Fruit fly (Drosophila melanogaster) whole organism, pupa: ENCODE measurements around the gene Smvt.

Source experiments
- CG12605 ChIP-seq: fragments of 200-800 bp; sonication (Bioruptor generic); IDR thresholded peaks from 2 replicates; pipeline ENCODE4 v1.3.6; 2022; ENCODE audit warnings: missing biosample characterization, missing genetic modification characterization
- CG13204 ChIP-seq: fragments of 200-800 bp; sonication (Bioruptor generic); optimal IDR thresholded peaks from 2 replicates; lab custom pipeline; 2018; ENCODE audit warnings: missing biosample characterization, mild to moderate bottlenecking, missing genetic modification characterization, moderate library complexity
- CG15710 ChIP-seq: fragments of 200-800 bp; sonication (Bioruptor generic); optimal IDR thresholded peaks from 2 replicates; lab custom pipeline; 2018; ENCODE audit warnings: missing biosample characterization, mild to moderate bottlenecking, missing genetic modification characterization, moderate library complexity
- CG17806 ChIP-seq: fragments of 200-800 bp; sonication (Bioruptor generic); optimal IDR thresholded peaks from 2 replicates; lab custom pipeline; 2018; ENCODE audit warnings: missing biosample characterization, mild to moderate bottlenecking, missing genetic modification characterization, moderate library complexity
- CG32121 ChIP-seq: fragments of 200-800 bp; sonication (Bioruptor generic); IDR thresholded peaks from 2 replicates; pipeline ENCODE4 v1.3.6; 2022; ENCODE audit warnings: missing biosample characterization, missing genetic modification characterization
- CG34367 ChIP-seq: fragments of 200-800 bp; sonication (Bioruptor generic); optimal IDR thresholded peaks from 2 replicates; lab custom pipeline; 2018; ENCODE audit warnings: missing biosample characterization, mild to moderate bottlenecking, missing genetic modification characterization
- CG4496 ChIP-seq: fragments of 200-800 bp; sonication (Bioruptor generic); IDR thresholded peaks from 3 replicates; pipeline ENCODE4 v1.3.6; 2022; ENCODE audit warnings: missing biosample characterization, missing genetic modification characterization
- CG8159 ChIP-seq: fragments of 200-800 bp; sonication (Bioruptor generic); optimal IDR thresholded peaks from 3 replicates; lab custom pipeline; 2018; ENCODE audit warnings: missing biosample characterization, mild to moderate bottlenecking, missing genetic modification characterization, moderate library complexity
- CG8301 ChIP-seq: fragments of 200-800 bp; sonication (Bioruptor generic); optimal IDR thresholded peaks from 2 replicates; lab custom pipeline; 2018; ENCODE audit warnings: missing biosample characterization, mild to moderate bottlenecking, missing genetic modification characterization
- CG9948 ChIP-seq: fragments of 200-800 bp; sonication (Bioruptor generic); optimal IDR thresholded peaks from 2 replicates; lab custom pipeline; 2018; ENCODE audit warnings: missing biosample characterization, mild to moderate bottlenecking, missing genetic modification characterization, moderate library complexity
- EcR ChIP-seq: fragments of 200-800 bp; sonication (Bioruptor generic); optimal IDR thresholded peaks from 3 replicates; lab custom pipeline; 2019; ENCODE audit warnings: missing biosample characterization, missing genetic modification characterization, mild to moderate bottlenecking, moderate library complexity, missing genetic modification reagents
- Ets98B ChIP-seq: fragments of 200-800 bp; sonication (Bioruptor generic); IDR thresholded peaks from 2 replicates; pipeline ENCODE4 v1.3.6; 2022; ENCODE audit warnings: missing biosample characterization, missing genetic modification characterization
- fd96Ca ChIP-seq: fragments of 200-800 bp; sonication (Bioruptor generic); IDR thresholded peaks from 3 replicates; pipeline ENCODE4 v1.3.6; 2022; ENCODE audit warnings: missing biosample characterization, missing genetic modification characterization
- gl ChIP-seq: fragments of 200-800 bp; sonication (Bioruptor generic); optimal IDR thresholded peaks from 2 replicates; lab custom pipeline; 2018; ENCODE audit warnings: missing biosample characterization, mild to moderate bottlenecking, missing genetic modification characterization

- TF ChIP-seq CG8159 (tag; lab: Kevin White, UChicago) = no peak
- TF ChIP-seq CG13204 (GFP tag; lab: Kevin White, UChicago) = no peak
- TF ChIP-seq EcR = no peak
- TF ChIP-seq CG32121 (GFP tag; lab: Robert Waterston, UW) = no peak
- TF ChIP-seq CG34367 (tag; lab: Kevin White, UChicago) = no peak
- TF ChIP-seq Ets98B (GFP tag; lab: Robert Waterston, UW) = no peak
- no peak for TF ChIP-seq CG4496 (GFP tag; lab: Robert Waterston, UW)
- TF ChIP-seq CG8301 = no peak
- no peak for TF ChIP-seq CG17806
- no peak for TF ChIP-seq fd96Ca (GFP tag; lab: Robert Waterston, UW)
- no peak for TF ChIP-seq CG9948 (tag; lab: Kevin White, UChicago)
- TF ChIP-seq CG12605 = no peak
- TF ChIP-seq CG15710 = no peak
- no peak for TF ChIP-seq gl (tag; lab: Kevin White, UChicago)
These were observed 23.2 kb downstream of the Smvt start, which contains the start of gene eEF1alpha2 for dm6 chr3R:31738060-31738619.
